Fruit fly (Drosophila melanogaster): ENCODE measurements around the gene CG42266.

The CG42266 gene

DNA sequence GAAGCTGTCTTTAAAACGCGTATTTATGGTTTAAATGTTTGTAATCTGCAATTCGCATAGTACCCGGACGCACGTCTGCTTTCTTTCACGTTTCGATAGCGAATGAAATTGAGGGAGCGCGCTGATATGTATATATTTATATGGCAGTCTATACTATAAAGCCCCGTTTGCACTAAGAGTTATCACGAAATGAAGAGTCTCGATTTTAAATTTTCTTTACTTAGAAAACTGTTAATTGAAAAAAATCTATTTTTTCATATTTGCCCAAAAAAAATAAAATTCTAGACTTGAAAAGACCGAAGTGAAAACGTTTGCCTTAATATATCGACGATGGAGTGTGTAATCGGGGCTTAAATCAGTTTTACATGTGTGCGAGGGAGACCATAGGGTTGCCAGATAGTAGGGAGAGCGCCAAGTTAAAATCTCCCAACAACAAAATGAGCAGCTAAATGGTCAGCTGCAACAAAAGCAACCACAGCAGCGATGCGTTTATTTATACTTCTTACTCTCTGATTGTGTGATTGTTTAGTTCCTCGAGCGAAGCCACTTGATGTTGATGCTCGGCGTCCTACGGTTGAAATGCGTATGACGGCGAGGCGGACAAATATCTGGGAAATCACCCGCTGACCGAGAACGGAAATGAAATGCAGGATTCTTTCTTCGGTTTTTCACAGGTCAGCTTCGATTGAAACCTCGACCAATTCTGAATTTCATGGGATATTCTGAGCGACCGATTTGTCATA is 14.5 kb downstream of the CG42266 start, which contains the start of gene cact (continued):
- TF ChIP-seq CG17361 (GFP tag; IDR thresholded peaks at IDR 0.05) (peak; percentile 93), NK7.1 (GFP tag; optimal IDR thresholded peaks at IDR 0.05) (peak; percentile 85), CrebB (tag; optimal IDR thresholded peaks at IDR 0.05) (peak; percentile 81), CG2129 (GFP tag; IDR thresholded peaks at IDR 0.05; ENCODE audit: partially characterized antibody) (no peak), sens-2 (GFP tag; IDR thresholded peaks at IDR 0.05) (peak; percentile 69; the same call in 1 of the 2 replicates), CG31441 (GFP tag; IDR thresholded peaks at IDR 0.05) (peak; percentile 87), cas (GFP tag; IDR thresholded peaks at IDR 0.05) (peak; percentile 45; the same call in 1 of the 2 replicates), Rx (GFP tag; IDR thresholded peaks at IDR 0.05) (peak; percentile 85), unpg (GFP tag; optimal IDR thresholded peaks at IDR 0.05) (peak; percentile 95), CG15073 (GFP tag; optimal IDR thresholded peaks at IDR 0.05) (peak; percentile 63), CG10209 (GFP tag; optimal IDR thresholded peaks at IDR 0.05) (peak; percentile 91), Ptx1 (GFP tag; IDR thresholded peaks at IDR 0.05) (peak; percentile 95), CG7928 (GFP tag; optimal IDR thresholded peaks at IDR 0.05) (peak; percentile 71), insv (GFP tag; optimal IDR thresholded peaks at IDR 0.05) (peak in 1 of 2 experiments; percentile 58), crol (GFP tag; IDR thresholded peaks at IDR 0.05) (no peak; the same call in none of the 2 replicates), E2f2 (GFP tag; IDR thresholded peaks at IDR 0.05) (peak; percentile 79), sima (GFP tag; optimal IDR thresholded peaks at IDR 0.05) (peak; percentile 70), slp2 (GFP tag; optimal IDR thresholded peaks at IDR 0.05) (peak; percentile 93), dpn (GFP tag; optimal IDR thresholded peaks at IDR 0.05) (peak; percentile 95), Fer1 (GFP tag; optimal IDR thresholded peaks at IDR 0.05) (peak; percentile 93), ranshi (GFP tag; IDR thresholded peaks at IDR 0.05) (peak; percentile 92), HmgD (GFP tag; optimal IDR thresholded peaks at IDR 0.05) (peak; percentile 93), bsh (GFP tag; optimal IDR thresholded peaks at IDR 0.05) (peak; percentile 41 to 94), Spps (tag; optimal IDR thresholded peaks at IDR 0.05) (peak; percentile 92), ap (GFP tag; IDR thresholded peaks at IDR 0.05) (peak; percentile 90), bbx (GFP tag; IDR thresholded peaks at IDR 0.05; ENCODE audit: partially characterized antibody) (no peak), CG18476 (GFP tag; optimal IDR thresholded peaks at IDR 0.05) (peak; percentile 88), Kr (GFP tag; optimal IDR thresholded peaks at IDR 0.05) (no peak), gsb (GFP tag; IDR thresholded peaks at IDR 0.05) (peak; percentile 53; the same call in 1 of the 2 replicates), Six4 (GFP tag; optimal IDR thresholded peaks at IDR 0.05) (peak; percentile 86), CG14050 (GFP tag; IDR thresholded peaks at IDR 0.05) (peak; percentile 86), shn (GFP tag; optimal IDR thresholded peaks at IDR 0.05) (peak; percentile 91), br (optimal IDR thresholded peaks at IDR 0.05) (no peak), disco-r (GFP tag; optimal IDR thresholded peaks at IDR 0.05) (peak; percentile 92), Tbp (GFP tag; optimal IDR thresholded peaks at IDR 0.05) (no peak), HLH3B (GFP tag; IDR thresholded peaks at IDR 0.05) (peak; percentile 89), Doc2 (GFP tag; IDR thresholded peaks at IDR 0.05) (peak; percentile 70), pita (GFP tag; optimal IDR thresholded peaks at IDR 0.05) (no peak), ac (GFP tag; optimal IDR thresholded peaks at IDR 0.05) (peak; percentile 72), CG12942 (GFP tag; optimal IDR thresholded peaks at IDR 0.05) (peak; percentile 90), grau (tag; optimal IDR thresholded peaks at IDR 0.05) (peak; percentile 93), hth (optimal IDR thresholded peaks at IDR 0.05) (no peak), Atf6 (GFP tag; IDR thresholded peaks at IDR 0.05) (peak; percentile 89), CG32767 (GFP tag; IDR thresholded peaks at IDR 0.05) (peak; percentile 87), CG31224 (GFP tag; IDR thresholded peaks at IDR 0.05) (peak; percentile 82), CG12104 (GFP tag; optimal IDR thresholded peaks at IDR 0.05) (peak; percentile 91), CG17359 (tag; optimal IDR thresholded peaks at IDR 0.05) (peak; percentile 94), HLHmδ (GFP tag; optimal IDR thresholded peaks at IDR 0.05) (peak; percentile 72), CG8388 (GFP tag; optimal IDR thresholded peaks at IDR 0.05) (peak; percentile 93), Antp (GFP tag; optimal IDR thresholded peaks at IDR 0.05) (peak; percentile 95), CG4282 (GFP tag; optimal IDR thresholded peaks at IDR 0.05) (peak; percentile 79)

Measured in whole organism, embryonic.